Worm (Caenorhabditis elegans): ENCODE data around the gene Y57A10C.9.

ce11 chrII:12425644-12426222 lies 12.6 kb downstream of the Y57A10C.9 start, which contains the start of gene daf-22:
- no peak for TF ChIP-seq pes-1 (GFP tag; IDR thresholded peaks at IDR 0.05)
- TF ChIP-seq F13C5.2 (tag; optimal IDR thresholded peaks at IDR 0.05) = no peak
- no peak for TF ChIP-seq ets-7 (tag; optimal IDR thresholded peaks at IDR 0.05)

Measured in whole organism, early embryonic.